In genomic region chrX:575084-575483, ce11 we compare ENCODE assay signal across 1 worm cellular context.
TF ChIP-seq lines count a peak whose summit lies in the region.

No protein-coding gene starts in this region.

TF ChIP-seq in whole organism, L1 larva, 84 proteins besides CTCF, POLR2A, EP300 and RAD21 (continued from another document):
- TF ChIP-seq rnt-1 (tag; optimal IDR thresholded peaks at IDR 0.05; lab: Kevin White, UChicago) = no peak
